Worm (Caenorhabditis elegans): ENCODE results near the gene F45G2.9.

- TF ChIP-seq lin-11 (tag; optimal IDR thresholded peaks at IDR 0.05) (no peak), ztf-4 (tag; optimal IDR thresholded peaks at IDR 0.05) (no peak), ama-1 (optimal IDR thresholded peaks at IDR 0.05) (no peak), ceh-16 (tag; optimal IDR thresholded peaks at IDR 0.05) (no peak)
Observed at ce11 chrIII:13402934-13403333, 33.8 kb downstream of the F45G2.9 start, which contains the start of gene mig-18.
